Worm (Caenorhabditis elegans) whole organism, young adult: Measurements from ENCODE around the gene snf-9.

Experiments
- F39B2.1 ChIP-seq: fragments of 200-800 bp; sonication (Bioruptor generic); IDR thresholded peaks from 2 replicates; pipeline ENCODE4 v1.3.6; 2022; ENCODE audit warnings: missing genetic modification reagents, missing genetic modification characterization, missing compliant biosample characterization
- K11D2.4 ChIP-seq: fragments of 200-800 bp; sonication (Bioruptor generic); IDR thresholded peaks from 2 replicates; pipeline ENCODE4 v1.3.6; 2022; ENCODE audit warnings: missing genetic modification reagents, missing genetic modification characterization, missing compliant biosample characterization
- Y53G8AR.9 ChIP-seq: fragments of 200-800 bp; sonication (Bioruptor generic); conservative IDR thresholded peaks from 2 replicates; pipeline ENCODE4 v1.3.6; 2022; ENCODE audit warnings: missing genetic modification reagents, missing genetic modification characterization, missing compliant biosample characterization
- attf-5 ChIP-seq: fragments of 200-800 bp; sonication (Bioruptor generic); optimal IDR thresholded peaks from 2 replicates; lab custom pipeline; 2018; ENCODE audit warnings: mild to moderate bottlenecking, missing genetic modification characterization, missing compliant biosample characterization
- chd-7 ChIP-seq: sonication (generic microtip); optimal IDR thresholded peaks from 2 replicates; lab custom pipeline; 2016; ENCODE audit warnings: mild to moderate bottlenecking, missing genetic modification characterization, moderate library complexity, missing compliant biosample characterization
- dpff-1 ChIP-seq: sonication (generic microtip); optimal IDR thresholded peaks from 2 replicates; lab custom pipeline; 2017; ENCODE audit warnings: mild to moderate bottlenecking, missing genetic modification characterization, missing compliant biosample characterization
- ekl-4 ChIP-seq: fragments of 200-800 bp; sonication (Bioruptor generic); IDR thresholded peaks from 2 replicates; pipeline ENCODE4 v1.3.6; 2022; ENCODE audit warnings: missing genetic modification reagents, missing genetic modification characterization, missing compliant biosample characterization
- lsy-27 ChIP-seq: sonication (generic microtip); optimal IDR thresholded peaks from 2 replicates; lab custom pipeline; 2017; ENCODE audit warnings: missing genetic modification characterization, mild to moderate bottlenecking, missing compliant biosample characterization, antibody characterized with exemption, missing genotype, borderline replicate concordance; ENCODE audit not compliant: insufficient read depth
- madf-10 ChIP-seq: sonication (generic microtip); optimal IDR thresholded peaks from 2 replicates; lab custom pipeline; 2016; ENCODE audit warnings: mild to moderate bottlenecking, missing genetic modification characterization, missing compliant biosample characterization
- pha-4 ChIP-seq: fragments of 150-350 bp; sonication (generic microtip); optimal IDR thresholded peaks from 2 replicates; lab custom pipeline; 2014; ENCODE audit warnings: missing biosample characterization, missing genetic modification reagents, missing genetic modification characterization
- unc-130 ChIP-seq: sonication (generic microtip); optimal IDR thresholded peaks from 2 replicates; lab custom pipeline; 2016; ENCODE audit warnings: missing genetic modification reagents, missing genetic modification characterization, missing compliant biosample characterization
- unc-62 ChIP-seq: fragments of 150-350 bp; optimal IDR thresholded peaks from 2 replicates; lab custom pipeline; 2014; ENCODE audit warnings: missing biosample characterization, missing genetic modification reagents, missing genetic modification characterization
- ztf-22 ChIP-seq: fragments of 200-800 bp; sonication (Bioruptor generic); optimal IDR thresholded peaks from 2 replicates; lab custom pipeline; 2018; ENCODE audit warnings: mild to moderate bottlenecking, missing genetic modification characterization, moderate library complexity, missing compliant biosample characterization

DNA sequence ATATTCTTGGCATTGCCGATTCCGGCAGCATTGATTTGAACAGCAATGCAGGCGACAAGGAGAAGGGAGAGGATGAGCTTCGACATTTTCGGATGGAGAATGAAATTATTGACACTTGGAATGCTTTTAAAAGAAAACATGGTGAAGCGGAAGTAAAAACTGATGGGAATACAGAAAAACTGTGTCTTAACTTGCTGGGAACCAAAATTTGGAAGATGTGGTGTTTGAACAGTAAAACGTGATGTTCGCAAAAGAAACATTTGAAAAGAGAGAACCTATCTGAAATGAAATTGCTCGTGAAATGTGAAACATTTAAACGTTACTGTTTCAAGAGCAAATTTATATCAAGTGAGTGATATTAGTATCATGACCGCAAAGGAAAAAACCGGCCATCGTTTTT is 47.2 kb upstream of the snf-9 start, which contains the start of gene F26D10.13:
- TF ChIP-seq ztf-22 (GFP tag; lab: Kevin White, UChicago) (no peak), chd-7 (tag; lab: Kevin White, UChicago) (no peak), pha-4 (tag; lab: Kevin White, UChicago) (no peak), lsy-27 (tag; lab: Kevin White, UChicago) (no peak), ekl-4 (GFP tag; lab: Robert Waterston, UW) (no peak), unc-62 (GFP tag; lab: Kevin White, UChicago) (no peak), Y53G8AR.9 (GFP tag; lab: Robert Waterston, UW) (no peak), attf-5 (GFP tag; lab: Kevin White, UChicago) (no peak), madf-10 (tag; lab: Kevin White, UChicago) (no peak), unc-130 (GFP tag; lab: Kevin White, UChicago) (no peak), K11D2.4 (GFP tag; lab: Robert Waterston, UW) (no peak), dpff-1 (tag; lab: Kevin White, UChicago) (no peak), F39B2.1 (GFP tag; lab: Robert Waterston, UW) (no peak)
